Fruit fly (Drosophila melanogaster): ENCODE data around the gene CG11504.

Gene CG11504

dm6 chr3R:30021009-30021408 lies 23.3 kb downstream of the CG11504 start (continued):
- no peak for TF ChIP-seq CG9876 (GFP tag; optimal IDR thresholded peaks at IDR 0.05)
- TF ChIP-seq CG11085 (GFP tag; IDR thresholded peaks at IDR 0.05), result no peak
- TF ChIP-seq B-H2 (GFP tag; optimal IDR thresholded peaks at IDR 0.05), result no peak
- no peak for TF ChIP-seq CG5180 (GFP tag; optimal IDR thresholded peaks at IDR 0.05)
- TF ChIP-seq CG30020 (tag; optimal IDR thresholded peaks at IDR 0.05), result no peak
- peak; percentile 44 for TF ChIP-seq CG30403 (GFP tag; optimal IDR thresholded peaks at IDR 0.05)
- no peak for TF ChIP-seq Scr (GFP tag; IDR thresholded peaks at IDR 0.05; ENCODE audit: partially characterized antibody)
- TF ChIP-seq amos (GFP tag; IDR thresholded peaks at IDR 0.05; ENCODE audit: partially characterized antibody), result no peak
- no peak for TF ChIP-seq crc (GFP tag; optimal IDR thresholded peaks at IDR 0.05)
- no peak for TF ChIP-seq unc-4 (GFP tag; IDR thresholded peaks at IDR 0.05; ENCODE audit: partially characterized antibody)
- TF ChIP-seq CoRest (tag; optimal IDR thresholded peaks at IDR 0.05), result peak; percentile 6
- TF ChIP-seq slbo (GFP tag; IDR thresholded peaks at IDR 0.05), result peak; percentile 34; the same call in 1 of the 2 replicates
- no peak for TF ChIP-seq fd3F (GFP tag; optimal IDR thresholded peaks at IDR 0.05)
- no peak for TF ChIP-seq CG7357 (GFP tag; IDR thresholded peaks at IDR 0.05)
- no peak for TF ChIP-seq Mes4 (GFP tag; optimal IDR thresholded peaks at IDR 0.05)
- TF ChIP-seq CG31365 (tag; optimal IDR thresholded peaks at IDR 0.05), result no peak
- no peak for TF ChIP-seq yki (optimal IDR thresholded peaks at IDR 0.05)
- peak; percentile 22 for TF ChIP-seq Med (GFP tag)
- no peak for TF ChIP-seq CG3847 (GFP tag; IDR thresholded peaks at IDR 0.05)
- no peak for TF ChIP-seq CG4404 (GFP tag; IDR thresholded peaks at IDR 0.05)
- TF ChIP-seq hkb (optimal IDR thresholded peaks at IDR 0.05), result no peak
- TF ChIP-seq hkb (GFP tag; IDR thresholded peaks at IDR 0.05), result no peak
- TF ChIP-seq CG16779 (GFP tag; IDR thresholded peaks at IDR 0.05), result no peak
- no peak for TF ChIP-seq CG12942 (GFP tag; optimal IDR thresholded peaks at IDR 0.05)
- TF ChIP-seq E2f2 (GFP tag; IDR thresholded peaks at IDR 0.05), result no peak; the same call in 1 of the 2 replicates
- TF ChIP-seq CG15696 (tag; optimal IDR thresholded peaks at IDR 0.05), result no peak
- TF ChIP-seq Sox100B (GFP tag; optimal IDR thresholded peaks at IDR 0.05), result no peak
- TF ChIP-seq lab (GFP tag; optimal IDR thresholded peaks at IDR 0.05), result peak; percentile 13
- no peak for TF ChIP-seq CG5245 (GFP tag; optimal IDR thresholded peaks at IDR 0.05)
- no peak for TF ChIP-seq HLH54F (GFP tag; optimal IDR thresholded peaks at IDR 0.05)
- TF ChIP-seq Hr78 (GFP tag; optimal IDR thresholded peaks at IDR 0.05), result no peak
- TF ChIP-seq Usf (GFP tag; optimal IDR thresholded peaks at IDR 0.05), result no peak
- no peak for TF ChIP-seq sd (tag; optimal IDR thresholded peaks at IDR 0.05)
- peak; percentile 32 for TF ChIP-seq CG15269 (tag; optimal IDR thresholded peaks at IDR 0.05)
- no peak for TF ChIP-seq CG10654 (GFP tag; optimal IDR thresholded peaks at IDR 0.05)
- TF ChIP-seq CG18476 (GFP tag; optimal IDR thresholded peaks at IDR 0.05), result no peak
- TF ChIP-seq CG3281 (GFP tag; optimal IDR thresholded peaks at IDR 0.05), result no peak
- no peak for TF ChIP-seq dimm (GFP tag; IDR thresholded peaks at IDR 0.05)
- TF ChIP-seq CG4854 (GFP tag; optimal IDR thresholded peaks at IDR 0.05), result no peak
- no peak for TF ChIP-seq pnt (GFP tag; optimal IDR thresholded peaks at IDR 0.05)
- peak; percentile 37 for TF ChIP-seq Meics (GFP tag; optimal IDR thresholded peaks at IDR 0.05)
- TF ChIP-seq Mrtf (GFP tag; IDR thresholded peaks at IDR 0.05), result no peak
- TF ChIP-seq ab (GFP tag; optimal IDR thresholded peaks at IDR 0.05), result no peak
- TF ChIP-seq gcm2 (GFP tag; optimal IDR thresholded peaks at IDR 0.05), result no peak
- no peak for TF ChIP-seq scrt (GFP tag; optimal IDR thresholded peaks at IDR 0.05)
- TF ChIP-seq sens (GFP tag), result no peak
- TF ChIP-seq CG8359 (GFP tag; optimal IDR thresholded peaks at IDR 0.05; ENCODE audit: borderline replicate concordance), result no peak
- TF ChIP-seq CG15073 (GFP tag; optimal IDR thresholded peaks at IDR 0.05), result no peak
- no peak for TF ChIP-seq HmgD (GFP tag; optimal IDR thresholded peaks at IDR 0.05)
- TF ChIP-seq CG4707 (GFP tag; optimal IDR thresholded peaks at IDR 0.05), result no peak
- no peak for TF ChIP-seq CG1233 (GFP tag; optimal IDR thresholded peaks at IDR 0.05)
- TF ChIP-seq CG11456 (GFP tag; IDR thresholded peaks at IDR 0.05), result no peak
- TF ChIP-seq Gug (GFP tag; IDR thresholded peaks at IDR 0.05), result no peak
